Fruit fly (Drosophila melanogaster) S2 (cell line): ENCODE results near the gene Stt3B.

Experiments
- CG8478 ChIP-seq: fragments of >200 bp; optimal IDR thresholded peaks from 2 replicates; lab custom pipeline; 2018
- CTCF ChIP-seq, 2 experiments: fragments of >200 bp; optimal IDR thresholded peaks; 2 replicates each; lab custom pipeline; 2018

The Stt3B gene

dm6 chr3R:25060462-25060861 is 9.0 kb downstream of the Stt3B start:
- TF ChIP-seq CG8478 (lab: Kevin White, UChicago) (no peak), CTCF (optimal IDR thresholded peaks at IDR 0.05; lab: Kevin White, UChicago) (no peak)

dm6 chr3R:25056488-25057157 is 12.8 kb downstream of the Stt3B start:
- TF ChIP-seq CTCF (optimal IDR thresholded peaks at IDR 0.05; lab: Kevin White, UChicago) (no peak), CG8478 (lab: Kevin White, UChicago) (no peak)

- TF ChIP-seq CTCF (optimal IDR thresholded peaks at IDR 0.05; lab: Kevin White, UChicago): no peak
- no peak for TF ChIP-seq CG8478 (lab: Kevin White, UChicago)
These were observed 13.4 kb downstream of the Stt3B start, which contains the start of the genes CG31111 and stac for dm6 chr3R:25056016-25056415. TSS of gene CG31111 (minus strand) at chr3R:25056177. TSS of gene stac (plus strand) at chr3R:25056286.

dm6 chr3R:25054451-25055188 is 14.8 kb downstream of the Stt3B start, which contains the start of gene CG31109:
TSS of gene CG31109 (minus strand) at chr3R:25054653.
- TF ChIP-seq CTCF (optimal IDR thresholded peaks at IDR 0.05; lab: Kevin White, UChicago): no peak
- no peak for TF ChIP-seq CG8478 (lab: Kevin White, UChicago)

dm6 chr3R:25051441-25052097 is 17.9 kb downstream of the Stt3B start:
- TF ChIP-seq CTCF (optimal IDR thresholded peaks at IDR 0.05; lab: Kevin White, UChicago) (no peak), CG8478 (lab: Kevin White, UChicago) (no peak)

- no peak for TF ChIP-seq CG8478 (lab: Kevin White, UChicago)
These were observed 18.8 kb downstream of the Stt3B start for dm6 chr3R:25050649-25051048.

dm6 chr3R:25049742-25050517 is 19.5 kb downstream of the Stt3B start:
- TF ChIP-seq CG8478 (lab: Kevin White, UChicago) (no peak), CTCF (optimal IDR thresholded peaks at IDR 0.05; lab: Kevin White, UChicago) (no peak)

- TF ChIP-seq CTCF (optimal IDR thresholded peaks at IDR 0.05; lab: Kevin White, UChicago): no peak
- no peak for TF ChIP-seq CG8478 (lab: Kevin White, UChicago)
These were observed 20.1 kb downstream of the Stt3B start, which contains the start of gene CG11791 for dm6 chr3R:25049383-25049741. TSS of gene CG11791 (plus strand) at chr3R:25049616.

dm6 chr3R:25047504-25047903 is 21.9 kb downstream of the Stt3B start, which contains the start of gene CG11790:
TSS of gene CG11790 (plus strand) at chr3R:25047706.
- no peak for TF ChIP-seq CTCF (optimal IDR thresholded peaks at IDR 0.05; lab: Kevin White, UChicago)
- TF ChIP-seq CG8478 (lab: Kevin White, UChicago): no peak

- no peak for TF ChIP-seq CTCF (optimal IDR thresholded peaks at IDR 0.05; lab: Kevin White, UChicago)
These were observed 23.4 kb downstream of the Stt3B start, which contains the start of gene CG11786 for dm6 chr3R:25046023-25046422. TSS of gene CG11786 (plus strand) at chr3R:25046323.

dm6 chr3R:25044816-25045551 is 24.5 kb downstream of the Stt3B start, which contains the start of gene 5PtaseI:
TSS of gene 5PtaseI (minus strand) at chr3R:25045151.
- no peak for TF ChIP-seq CTCF (optimal IDR thresholded peaks at IDR 0.05; lab: Kevin White, UChicago)
- TF ChIP-seq CG8478 (lab: Kevin White, UChicago): no peak

dm6 chr3R:25039028-25039476 is 30.4 kb downstream of the Stt3B start, which contains the start of the genes Ythdf and bai:
TSS of gene Ythdf (minus strand) at chr3R:25039249.
TSS of gene bai (plus strand) at chr3R:25039374.
- TF ChIP-seq CTCF (optimal IDR thresholded peaks at IDR 0.05; lab: Kevin White, UChicago) (no peak), CG8478 (lab: Kevin White, UChicago) (no peak)

- TF ChIP-seq CG8478 (lab: Kevin White, UChicago) (no peak), CTCF (optimal IDR thresholded peaks at IDR 0.05; lab: Kevin White, UChicago) (no peak)
These were observed 32.8 kb downstream of the Stt3B start, which contains the start of gene CG31115 for dm6 chr3R:25036644-25037043. TSS of gene CG31115 (plus strand) at chr3R:25036944.
